Worm (Caenorhabditis elegans): Measurements from ENCODE around the gene C46A5.4.

DNA sequence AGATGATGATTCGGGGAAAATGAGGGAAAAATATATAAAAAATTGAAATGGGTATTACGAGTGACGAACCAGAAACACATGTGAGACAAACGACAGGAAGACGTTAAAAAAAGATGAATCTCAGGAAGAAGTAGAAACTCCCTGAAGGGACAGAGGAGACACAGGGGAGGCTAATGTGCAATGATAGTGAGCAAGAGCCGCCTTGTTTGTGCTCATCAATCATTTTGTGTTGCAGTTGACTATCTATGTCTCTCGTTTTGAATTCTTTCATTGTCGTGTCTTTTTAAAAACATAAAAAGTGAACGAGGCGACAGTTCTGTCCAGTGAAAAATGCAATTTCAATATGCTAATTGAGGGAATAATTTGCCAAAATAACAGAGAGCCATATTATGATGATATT is 32.2 kb downstream of the C46A5.4 start:
- TF ChIP-seq ces-1 (GFP tag; optimal IDR thresholded peaks at IDR 0.05) (no peak), nhr-90 (tag; optimal IDR thresholded peaks at IDR 0.05; ENCODE audit: poor library complexity) (no peak), lin-39 (tag; optimal IDR thresholded peaks at IDR 0.05) (no peak)
